Fruit fly (Drosophila melanogaster) Kc167 (cell line): ENCODE results near the gene Surf6.

Source experiments
- Sin3A ChIP-seq: fragments of >200 bp; optimal IDR thresholded peaks from 2 replicates; lab custom pipeline; 2018; ENCODE audit warnings: missing external identifiers
- h ChIP-seq: fragments of >200 bp; optimal IDR thresholded peaks from 3 replicates; lab custom pipeline; 2018; ENCODE audit warnings: missing external identifiers
- insv ChIP-seq: fragments of >200 bp; optimal IDR thresholded peaks from 3 replicates; lab custom pipeline; 2018; ENCODE audit warnings: missing external identifiers
- psq ChIP-seq: fragments of >200 bp; optimal IDR thresholded peaks from 2 replicates; lab custom pipeline; 2017; ENCODE audit warnings: missing external identifiers
- ttk ChIP-seq: sonication (Bioruptor generic); optimal IDR thresholded peaks from 2 replicates; lab custom pipeline; 2017; ENCODE audit warnings: missing external identifiers

- TF ChIP-seq Sin3A (no peak), h (no peak), insv (lab: Kevin White, UChicago) (no peak), ttk (lab: Kevin White, UChicago) (no peak), psq (lab: Kevin White, UChicago) (no peak)
Measured at dm6 chr3R:19942312-19942711, 37.6 kb upstream of the Surf6 start, which contains the start of gene CG46042.
